Fruit fly (Drosophila melanogaster) whole organism, embryonic: ENCODE measurements around the gene nSMase.

Experiments
- Ada2b ChIP-seq: fragments of 200-800 bp; sonication (Bioruptor generic); IDR thresholded peaks from 2 replicates; pipeline ENCODE4 v1.3.6; 2022; ENCODE audit warnings: missing biosample characterization, missing genetic modification characterization
- Awh ChIP-seq: fragments of 200-800 bp; sonication (Bioruptor generic); IDR thresholded peaks from 2 replicates; pipeline ENCODE4, ENCODE4 v1.3.6; 2022; ENCODE audit warnings: missing biosample characterization, missing genetic modification characterization
- Bgb ChIP-seq: fragments of 200-800 bp; sonication (Bioruptor generic); IDR thresholded peaks from 2 replicates; pipeline ENCODE4 v1.3.6; 2022; ENCODE audit warnings: missing biosample characterization, missing genetic modification characterization; ENCODE audit not compliant: partially characterized antibody
- CG12236 ChIP-seq: fragments of 200-800 bp; sonication (Bioruptor generic); optimal IDR thresholded peaks from 2 replicates; lab custom pipeline; 2016; ENCODE audit warnings: missing biosample characterization, missing genetic modification characterization
- CG18262 ChIP-seq: fragments of 200-800 bp; optimal IDR thresholded peaks from 3 replicates; lab custom pipeline; 2019; ENCODE audit warnings: missing biosample characterization, mild to moderate bottlenecking, missing genetic modification characterization, moderate library complexity
- CG18476 ChIP-seq: fragments of 200-800 bp; sonication (Bioruptor generic); optimal IDR thresholded peaks from 2 replicates; lab custom pipeline; 2016; ENCODE audit warnings: missing biosample characterization, mild to moderate bottlenecking, missing genetic modification characterization
- CG18619 ChIP-seq: fragments of 200-800 bp; sonication (Bioruptor generic); optimal IDR thresholded peaks from 3 replicates; lab custom pipeline; 2017; ENCODE audit warnings: missing biosample characterization, mild to moderate bottlenecking, missing genetic modification characterization
- CG2678 ChIP-seq: fragments of 200-800 bp; sonication (Bioruptor generic); optimal IDR thresholded peaks from 3 replicates; lab custom pipeline; 2019; ENCODE audit warnings: missing biosample characterization, mild to moderate bottlenecking, missing genetic modification characterization, moderate library complexity
- CG31224 ChIP-seq: fragments of 200-800 bp; sonication (Bioruptor generic); IDR thresholded peaks from 2 replicates; pipeline ENCODE4 v1.3.6; 2022; ENCODE audit warnings: missing biosample characterization, missing genetic modification characterization
- CG33213 ChIP-seq: fragments of 200-800 bp; sonication (Bioruptor generic); optimal IDR thresholded peaks from 3 replicates; lab custom pipeline; 2016; ENCODE audit warnings: missing biosample characterization, missing genetic modification characterization
- CG4617 ChIP-seq: fragments of 200-800 bp; sonication (Bioruptor generic); optimal IDR thresholded peaks from 3 replicates; lab custom pipeline; 2016; ENCODE audit warnings: missing biosample characterization, missing genetic modification characterization, borderline replicate concordance
- CG6175 ChIP-seq: fragments of 200-800 bp; sonication (Bioruptor generic); IDR thresholded peaks from 3 replicates; pipeline ENCODE4 v1.3.6; 2022; ENCODE audit warnings: missing biosample characterization, missing genetic modification characterization
- CG6272 ChIP-seq: fragments of 200-800 bp; sonication (Bioruptor generic); IDR thresholded peaks from 2 replicates; pipeline ENCODE4 v1.3.6; 2022; ENCODE audit warnings: missing biosample characterization, missing genetic modification characterization
- CG7357 ChIP-seq: fragments of 200-800 bp; sonication (Bioruptor generic); IDR thresholded peaks from 3 replicates; pipeline ENCODE4 v1.3.6; 2022; ENCODE audit warnings: missing biosample characterization, missing genetic modification characterization
- CG7556 ChIP-seq: fragments of 200-800 bp; sonication (Bioruptor generic); optimal IDR thresholded peaks from 2 replicates; lab custom pipeline; 2017; ENCODE audit warnings: missing biosample characterization, mild to moderate bottlenecking, missing genetic modification characterization
- CG7745 ChIP-seq: fragments of 200-800 bp; sonication (Bioruptor generic); optimal IDR thresholded peaks from 2 replicates; lab custom pipeline; 2018; ENCODE audit warnings: missing biosample characterization, mild to moderate bottlenecking, missing genetic modification characterization, moderate library complexity
- ERR ChIP-seq: fragments of 200-800 bp; sonication (Bioruptor generic); optimal IDR thresholded peaks from 2 replicates; lab custom pipeline; 2016; ENCODE audit warnings: missing biosample characterization, missing genetic modification characterization
- Fer3 ChIP-seq: fragments of 200-800 bp; sonication (Bioruptor generic); optimal IDR thresholded peaks from 2 replicates; lab custom pipeline; 2018; ENCODE audit warnings: missing biosample characterization, mild to moderate bottlenecking, missing genetic modification characterization, moderate library complexity
- Gsc ChIP-seq: fragments of 200-800 bp; sonication (Bioruptor generic); IDR thresholded peaks from 2 replicates; pipeline ENCODE4 v1.3.6; 2022; ENCODE audit warnings: missing biosample characterization, missing genetic modification characterization
- Gug ChIP-seq: fragments of 200-800 bp; sonication (Bioruptor generic); IDR thresholded peaks from 4 replicates; pipeline ENCODE4 v1.3.6; 2022; ENCODE audit warnings: missing biosample characterization, missing genetic modification characterization
- Hr39 ChIP-seq: fragments of >200 bp; optimal IDR thresholded peaks from 2 replicates; lab custom pipeline; 2017
- Hsf ChIP-seq: fragments of 200-800 bp; sonication (Bioruptor generic); optimal IDR thresholded peaks from 3 replicates; lab custom pipeline; 2016; ENCODE audit warnings: missing biosample characterization, missing genetic modification characterization
- Mes4 ChIP-seq: fragments of 200-800 bp; sonication (Bioruptor generic); optimal IDR thresholded peaks from 2 replicates; lab custom pipeline; 2016; ENCODE audit warnings: missing biosample characterization, missing genetic modification characterization
- NK7.1 ChIP-seq: fragments of 200-800 bp; sonication (Bioruptor generic); optimal IDR thresholded peaks from 3 replicates; lab custom pipeline; 2016; ENCODE audit warnings: missing biosample characterization, missing genetic modification characterization
- Nf-YB ChIP-seq: fragments of 200-800 bp; sonication (Bioruptor generic); optimal IDR thresholded peaks from 3 replicates; lab custom pipeline; 2019; ENCODE audit warnings: missing biosample characterization, mild to moderate bottlenecking, missing genetic modification characterization, moderate library complexity
- Ptx1 ChIP-seq: fragments of 200-800 bp; sonication (Bioruptor generic); IDR thresholded peaks from 2 replicates; pipeline ENCODE4 v1.3.6; 2022; ENCODE audit warnings: missing biosample characterization, missing genetic modification characterization
- Sry-β ChIP-seq: fragments of 200-800 bp; sonication (Bioruptor generic); optimal IDR thresholded peaks from 2 replicates; lab custom pipeline; 2018; ENCODE audit warnings: missing biosample characterization, mild to moderate bottlenecking, missing genetic modification characterization, moderate library complexity
- aop ChIP-seq: fragments of 200-800 bp; sonication (Bioruptor generic); IDR thresholded peaks from 2 replicates; pipeline ENCODE4 v1.3.6; 2022; ENCODE audit warnings: missing biosample characterization, missing genetic modification characterization
- cad ChIP-seq: fragments of >200 bp; optimal IDR thresholded peaks from 2 replicates; lab custom pipeline; 2017; ENCODE audit warnings: missing biosample characterization, missing genetic modification characterization
- croc ChIP-seq: fragments of 200-800 bp; sonication (Bioruptor generic); conservative IDR thresholded peaks from 3 replicates; pipeline ENCODE4 v1.3.6; 2022; ENCODE audit warnings: missing biosample characterization, missing genetic modification characterization
- dm ChIP-seq: fragments of 200-800 bp; sonication (Bioruptor generic); optimal IDR thresholded peaks from 3 replicates; lab custom pipeline; 2016; ENCODE audit warnings: missing biosample characterization, missing genetic modification characterization
- fd102C ChIP-seq: fragments of 200-800 bp; sonication (Bioruptor generic); optimal IDR thresholded peaks from 2 replicates; lab custom pipeline; 2018; ENCODE audit warnings: missing biosample characterization, mild to moderate bottlenecking, missing genetic modification characterization, moderate library complexity
- ftz-f1 ChIP-seq: fragments of 200-800 bp; sonication (Bioruptor generic); optimal IDR thresholded peaks from 2 replicates; lab custom pipeline; 2016; ENCODE audit warnings: missing biosample characterization, missing genetic modification characterization
- gro ChIP-seq: fragments of 200-800 bp; sonication (Bioruptor generic); optimal IDR thresholded peaks from 2 replicates; lab custom pipeline; 2016; ENCODE audit warnings: missing biosample characterization, missing genetic modification characterization
- gsb-n ChIP-seq: fragments of 200-800 bp; sonication (Bioruptor generic); optimal IDR thresholded peaks from 3 replicates; lab custom pipeline; 2018; ENCODE audit warnings: missing biosample characterization, mild to moderate bottlenecking, missing genetic modification characterization
- ham ChIP-seq: fragments of 200-800 bp; sonication (Bioruptor generic); IDR thresholded peaks from 2 replicates; pipeline ENCODE4 v1.3.6; 2022; ENCODE audit warnings: missing biosample characterization, missing genetic modification characterization
- hkb ChIP-seq, 2 experiments: fragments of 200-800 bp in 1 of 2; fragments of >200 bp in 1 of 2; sonication (Bioruptor generic) in 1 of 2; IDR thresholded peaks in 1 of 2; optimal IDR thresholded peaks in 1 of 2; 2 replicates each; pipeline versions ENCODE4 v1.3.6 to Lab custom; 2017 to 2022; ENCODE audit warnings: missing biosample characterization in 1 of 2, missing genetic modification characterization in 1 of 2
- insv ChIP-seq, 2 experiments: fragments of 200-800 bp; sonication (Bioruptor generic); optimal IDR thresholded peaks; 3 replicates each; lab custom pipeline; 2016 to 2018; ENCODE audit warnings: missing biosample characterization in 2 of 2, missing genetic modification characterization in 2 of 2
- inv ChIP-seq: fragments of 200-800 bp; sonication (Bioruptor generic); IDR thresholded peaks from 2 replicates; pipeline ENCODE4 v1.3.6; 2022; ENCODE audit warnings: missing biosample characterization, missing genetic modification characterization; ENCODE audit not compliant: partially characterized antibody
- jumu ChIP-seq: fragments of 200-800 bp; sonication (Bioruptor generic); optimal IDR thresholded peaks from 3 replicates; lab custom pipeline; 2016; ENCODE audit warnings: missing biosample characterization, missing genetic modification characterization
- kay ChIP-seq: fragments of 200-800 bp; sonication (Bioruptor generic); optimal IDR thresholded peaks from 2 replicates; lab custom pipeline; 2016; ENCODE audit warnings: missing biosample characterization, missing genetic modification characterization
- nmo ChIP-seq: fragments of 200-800 bp; sonication (Bioruptor generic); optimal IDR thresholded peaks from 2 replicates; lab custom pipeline; 2018; ENCODE audit warnings: missing biosample characterization, mild to moderate bottlenecking, missing genetic modification characterization, moderate library complexity
- row ChIP-seq: fragments of 200-800 bp; sonication (Bioruptor generic); IDR thresholded peaks from 3 replicates; pipeline ENCODE4 v1.3.6; 2022; ENCODE audit warnings: missing biosample characterization, missing genetic modification characterization
- salm ChIP-seq: fragments of 200-800 bp; sonication (Bioruptor generic); optimal IDR thresholded peaks from 2 replicates; lab custom pipeline; 2018; ENCODE audit warnings: missing biosample characterization, mild to moderate bottlenecking, missing genetic modification characterization
- schlank ChIP-seq: fragments of 200-800 bp; sonication (Bioruptor generic); optimal IDR thresholded peaks from 2 replicates; lab custom pipeline; 2018; ENCODE audit warnings: missing biosample characterization, mild to moderate bottlenecking, missing genetic modification characterization
- seq ChIP-seq: fragments of 200-800 bp; sonication (Bioruptor generic); IDR thresholded peaks from 2 replicates; pipeline ENCODE4 v1.3.6; 2022; ENCODE audit warnings: missing biosample characterization, missing genetic modification characterization
- ssp ChIP-seq: fragments of 200-800 bp; sonication (Bioruptor generic); IDR thresholded peaks from 2 replicates; pipeline ENCODE4 v1.3.6; 2022; ENCODE audit warnings: missing biosample characterization, missing genetic modification characterization
- tio ChIP-seq: fragments of 200-800 bp; sonication (Bioruptor generic); optimal IDR thresholded peaks from 2 replicates; lab custom pipeline; 2017; ENCODE audit warnings: missing biosample characterization, missing genetic modification characterization, inconsistent platforms
- tll ChIP-seq, 2 experiments: fragments of 200-800 bp in 1 of 2; fragments of >200 bp in 1 of 2; sonication (Bioruptor generic) in 1 of 2; optimal IDR thresholded peaks; 2 replicates each; lab custom pipeline; 2017 to 2019; ENCODE audit warnings: missing biosample characterization in 2 of 2, missing genetic modification characterization in 2 of 2, mild to moderate bottlenecking in 1 of 2, moderate library complexity in 1 of 2

Gene nSMase

DNA sequence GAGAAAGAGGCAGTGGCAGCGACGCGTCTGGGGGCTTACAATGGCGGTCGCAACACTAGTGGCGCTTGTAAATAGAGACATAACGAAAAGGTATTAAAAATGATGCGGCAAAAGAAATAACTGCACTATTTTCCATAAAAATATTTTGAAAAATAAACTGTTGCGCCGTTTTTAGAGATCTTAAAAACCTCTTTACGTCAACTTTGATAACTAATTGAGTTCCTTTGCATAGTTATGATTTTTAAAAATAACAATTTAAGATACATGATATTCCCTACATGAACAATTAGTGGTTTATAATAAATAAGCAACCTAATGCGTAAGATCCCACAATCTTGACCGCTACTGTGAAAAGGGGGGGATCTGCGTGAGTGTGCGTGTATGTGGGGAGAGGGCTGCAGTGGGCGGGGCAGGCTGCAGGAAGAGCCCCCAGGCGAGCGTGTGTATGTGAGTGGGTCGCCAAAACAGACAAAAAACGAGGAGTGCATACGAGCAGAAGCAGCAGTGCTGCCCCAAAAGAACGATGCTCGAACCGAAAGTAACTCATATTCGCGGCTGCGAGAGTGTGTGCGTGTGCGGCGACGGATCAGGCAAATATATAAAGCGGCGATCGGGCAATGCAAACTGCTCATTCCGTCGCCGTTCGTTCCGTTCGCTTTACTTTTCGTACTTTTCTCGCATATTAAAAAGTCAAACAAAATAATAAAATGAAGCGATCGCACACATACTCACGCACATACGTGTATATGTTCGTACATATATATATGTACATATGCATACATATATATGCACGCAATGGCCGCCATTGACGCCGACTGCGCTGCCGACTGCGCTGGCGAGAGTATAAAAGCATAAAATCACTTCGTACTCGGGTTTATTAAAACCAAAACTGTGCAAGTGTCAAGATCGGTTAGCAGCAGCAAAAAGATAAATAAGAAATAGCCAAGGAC lies 30.0 kb downstream of the nSMase start (continued):
- TF ChIP-seq ftz-f1 (no peak), CG6175 (GFP tag; lab: Robert Waterston, UW) (no peak), CG18619 (peak; percentile 45), Hsf (GFP tag; lab: Kevin White, UChicago) (peak; percentile 40), NK7.1 (GFP tag; lab: Kevin White, UChicago) (no peak), CG7745 (tag; lab: Kevin White, UChicago) (no peak), schlank (tag; lab: Kevin White, UChicago) (no peak), aop (GFP tag; lab: Robert Waterston, UW) (no peak), CG18262 (peak; percentile 53), nmo (GFP tag; lab: Kevin White, UChicago) (peak; percentile 74), inv (GFP tag; lab: Robert Waterston, UW) (no peak), Hr39 (lab: Kevin White, UChicago) (no peak), cad (GFP tag; lab: Kevin White, UChicago) (no peak), Sry-β (no peak), CG6272 (GFP tag; lab: Robert Waterston, UW) (no peak), ham (GFP tag; lab: Robert Waterston, UW) (no peak), Gug (GFP tag; lab: Robert Waterston, UW) (no peak), Ada2b (GFP tag; lab: Robert Waterston, UW) (no peak), CG2678 (tag; lab: Kevin White, UChicago) (peak; percentile 50), Bgb (GFP tag; lab: Robert Waterston, UW) (no peak), croc (no peak), Mes4 (no peak), CG7357 (GFP tag; lab: Robert Waterston, UW) (0 out of 3 replicates have a peak, but pooled peaks have one; percentile 46), row (GFP tag; lab: Robert Waterston, UW) (peak; percentile 54), CG18476 (peak; percentile 9), gsb-n (tag; lab: Kevin White, UChicago) (no peak), salm (tag; lab: Kevin White, UChicago) (no peak), CG4617 (GFP tag; lab: Kevin White, UChicago) (no peak), hkb (optimal IDR thresholded peaks at IDR 0.05; lab: Kevin White, UChicago) (no peak), hkb (GFP tag; IDR thresholded peaks at IDR 0.05; lab: Robert Waterston, UW) (peak; percentile 54; the same call in 1 of the 2 replicates), ERR (GFP tag; lab: Kevin White, UChicago) (no peak), tll (GFP tag; optimal IDR thresholded peaks at IDR 0.05; lab: Kevin White, UChicago) (no peak), dm (GFP tag; lab: Kevin White, UChicago) (no peak), Gsc (GFP tag; lab: Robert Waterston, UW) (no peak), CG33213 (GFP tag; lab: Kevin White, UChicago) (no peak), gro (no peak), CG31224 (GFP tag; lab: Robert Waterston, UW) (no peak), Ptx1 (GFP tag; lab: Robert Waterston, UW) (no peak), kay (no peak), Fer3 (tag; lab: Kevin White, UChicago) (no peak), Nf-YB (GFP tag; lab: Kevin White, UChicago) (peak; percentile 5), ssp (GFP tag; lab: Robert Waterston, UW) (no peak), jumu (no peak), CG12236 (GFP tag; lab: Kevin White, UChicago) (no peak), tio (peak; percentile 71), Awh (GFP tag; lab: Robert Waterston, UW) (no peak), fd102C (GFP tag; lab: Kevin White, UChicago) (no peak), seq (GFP tag; lab: Robert Waterston, UW) (peak; percentile 53), insv (GFP tag; optimal IDR thresholded peaks at IDR 0.05; lab: Kevin White, UChicago) (no peak), CG7556 (GFP tag; lab: Kevin White, UChicago) (peak; percentile 19)
